Fruit fly (Drosophila melanogaster) whole organism, wandering third instar larva: ENCODE measurements around the gene RhoGAP5A.

ENCODE experiments used
- Abd-B ChIP-seq: fragments of >200 bp; optimal IDR thresholded peaks from 2 replicates; lab custom pipeline; 2017; ENCODE audit warnings: missing biosample characterization, missing genetic modification characterization
- CG32264 ChIP-seq: fragments of 200-800 bp; sonication (Bioruptor generic); optimal IDR thresholded peaks from 2 replicates; lab custom pipeline; 2016; ENCODE audit warnings: missing biosample characterization, missing genetic modification characterization
- CG9705 ChIP-seq: fragments of 200-800 bp; sonication (Bioruptor generic); optimal IDR thresholded peaks from 2 replicates; lab custom pipeline; 2018; ENCODE audit warnings: missing biosample characterization, mild to moderate bottlenecking, missing genetic modification characterization
- CrebA ChIP-seq: fragments of 200-800 bp; sonication (Bioruptor generic); optimal IDR thresholded peaks from 2 replicates; lab custom pipeline; 2016; ENCODE audit warnings: missing biosample characterization, mild to moderate bottlenecking, missing genetic modification characterization, borderline replicate concordance
- Dfd ChIP-seq: fragments of >200 bp; optimal IDR thresholded peaks from 2 replicates; lab custom pipeline; 2017; ENCODE audit warnings: missing biosample characterization, missing genetic modification characterization
- Dif ChIP-seq: fragments of 200-275, 200-300 bp; sonication (Bioruptor generic); optimal IDR thresholded peaks from 2 replicates; lab custom pipeline; 2018; ENCODE audit warnings: missing biosample characterization, missing genetic modification characterization; ENCODE audit not compliant: partially characterized antibody
- HLH106 ChIP-seq: fragments of 200-800 bp; optimal IDR thresholded peaks from 3 replicates; lab custom pipeline; 2019; ENCODE audit warnings: missing biosample characterization, mild to moderate bottlenecking, missing genetic modification characterization, moderate library complexity
- Hnf4 ChIP-seq: fragments of 200-800 bp; sonication (Bioruptor generic); optimal IDR thresholded peaks from 2 replicates; lab custom pipeline; 2016; ENCODE audit warnings: missing biosample characterization, mild to moderate bottlenecking, missing genetic modification characterization
- Hr83 ChIP-seq: fragments of 200-300 bp; sonication (Bioruptor generic); optimal IDR thresholded peaks from 2 replicates; lab custom pipeline; 2016; ENCODE audit warnings: missing biosample characterization, mild to moderate bottlenecking, missing genetic modification characterization, moderate library complexity; ENCODE audit not compliant: poor library complexity, severe bottlenecking
- Jra ChIP-seq: sonication (Bioruptor generic); optimal IDR thresholded peaks from 2 replicates; lab custom pipeline; 2016; ENCODE audit warnings: missing biosample characterization, missing genetic modification characterization
- Myc ChIP-seq: fragments of >200 bp; optimal IDR thresholded peaks from 2 replicates; lab custom pipeline; 2017
- OdsH ChIP-seq: fragments of 200-800 bp; sonication (Bioruptor generic); optimal IDR thresholded peaks from 2 replicates; lab custom pipeline; 2016; ENCODE audit warnings: missing biosample characterization, mild to moderate bottlenecking, missing genetic modification characterization
- Rel ChIP-seq, 2 experiments: fragments of 200-800 bp; sonication (Bioruptor generic) in 1 of 2; optimal IDR thresholded peaks; 2 replicates in 1 of 2; 3 replicates in 1 of 2; lab custom pipeline; 2016 to 2019; ENCODE audit warnings: mild to moderate bottlenecking in 2 of 2, missing biosample characterization in 2 of 2, missing genetic modification characterization in 2 of 2, moderate library complexity in 1 of 2
- Vsx2 ChIP-seq: fragments of 200-300, 225-300 bp; sonication (Bioruptor generic); optimal IDR thresholded peaks from 2 replicates; lab custom pipeline; 2018; ENCODE audit warnings: missing biosample characterization, missing genetic modification characterization; ENCODE audit not compliant: partially characterized antibody
- br ChIP-seq: fragments of 200-800 bp; sonication (Bioruptor generic); optimal IDR thresholded peaks from 2 replicates; lab custom pipeline; 2016; ENCODE audit warnings: missing biosample characterization, missing genetic modification characterization
- brk ChIP-seq: fragments of 200-800 bp; sonication (Bioruptor generic); optimal IDR thresholded peaks from 2 replicates; lab custom pipeline; 2016; ENCODE audit warnings: missing biosample characterization, mild to moderate bottlenecking, missing genetic modification characterization
- dl ChIP-seq, 2 experiments: fragments of 175-275, 200-275 bp in 1 of 2; fragments of 200-275 bp in 1 of 2; sonication (Bioruptor generic); optimal IDR thresholded peaks; lab custom pipeline; 2018; ENCODE audit warnings: mild to moderate bottlenecking in 2 of 2, missing biosample characterization in 2 of 2, missing genetic modification characterization in 2 of 2, moderate library complexity in 2 of 2; ENCODE audit not compliant: partially characterized antibody in 2 of 2, insufficient read depth in 1 of 2
- dmrt93B ChIP-seq: fragments of 200-800 bp; sonication (Bioruptor generic); optimal IDR thresholded peaks from 2 replicates; lab custom pipeline; 2018; ENCODE audit warnings: missing biosample characterization, mild to moderate bottlenecking, missing genetic modification characterization
- dsf ChIP-seq: sonication (Bioruptor generic); optimal IDR thresholded peaks from 2 replicates; lab custom pipeline; 2016; ENCODE audit warnings: missing biosample characterization, missing genetic modification characterization, borderline replicate concordance
- foxo ChIP-seq, 2 experiments: fragments of 200-800 bp; sonication (Bioruptor generic); optimal IDR thresholded peaks; 2 replicates in 1 of 2; 3 replicates in 1 of 2; lab custom pipeline; 2016 to 2017; ENCODE audit warnings: missing biosample characterization in 2 of 2, missing genetic modification characterization in 2 of 2
- fru ChIP-seq: fragments of 200-800 bp; sonication (Bioruptor generic); optimal IDR thresholded peaks from 3 replicates; lab custom pipeline; 2016; ENCODE audit warnings: missing biosample characterization, mild to moderate bottlenecking, missing genetic modification characterization
- h ChIP-seq: fragments of 200-800 bp; sonication (Bioruptor generic); optimal IDR thresholded peaks from 3 replicates; lab custom pipeline; 2016; ENCODE audit warnings: missing biosample characterization, mild to moderate bottlenecking, missing genetic modification characterization
- jim ChIP-seq: fragments of 175-275, 200-325 bp; sonication (Bioruptor generic); optimal IDR thresholded peaks from 2 replicates; lab custom pipeline; 2016; ENCODE audit warnings: missing biosample characterization, mild to moderate bottlenecking, missing genetic modification characterization
- lola ChIP-seq: fragments of >200 bp; optimal IDR thresholded peaks from 2 replicates; lab custom pipeline; 2017; ENCODE audit warnings: missing biosample characterization, missing genetic modification characterization
- pan ChIP-seq: fragments of >200 bp; optimal IDR thresholded peaks from 2 replicates; lab custom pipeline; 2017
- psq ChIP-seq: fragments of 200-800 bp; sonication (Bioruptor generic); optimal IDR thresholded peaks from 3 replicates; lab custom pipeline; 2017; ENCODE audit warnings: missing biosample characterization, mild to moderate bottlenecking, missing genetic modification characterization, moderate library complexity
- sage ChIP-seq: fragments of 200-800 bp; sonication (Bioruptor generic); optimal IDR thresholded peaks from 2 replicates; lab custom pipeline; 2016; ENCODE audit warnings: missing biosample characterization, mild to moderate bottlenecking, missing genetic modification characterization
- sv ChIP-seq: fragments of 200-800 bp; sonication (Bioruptor generic); optimal IDR thresholded peaks from 3 replicates; lab custom pipeline; 2016; ENCODE audit warnings: missing biosample characterization, missing genetic modification characterization
- tai ChIP-seq: sonication (Bioruptor generic); optimal IDR thresholded peaks from 2 replicates; lab custom pipeline; 2016; ENCODE audit warnings: missing biosample characterization, missing genetic modification characterization
- woc ChIP-seq: sonication (Bioruptor generic); optimal IDR thresholded peaks from 2 replicates; lab custom pipeline; 2016; ENCODE audit warnings: missing biosample characterization, mild to moderate bottlenecking, missing genetic modification characterization

Gene RhoGAP5A

DNA sequence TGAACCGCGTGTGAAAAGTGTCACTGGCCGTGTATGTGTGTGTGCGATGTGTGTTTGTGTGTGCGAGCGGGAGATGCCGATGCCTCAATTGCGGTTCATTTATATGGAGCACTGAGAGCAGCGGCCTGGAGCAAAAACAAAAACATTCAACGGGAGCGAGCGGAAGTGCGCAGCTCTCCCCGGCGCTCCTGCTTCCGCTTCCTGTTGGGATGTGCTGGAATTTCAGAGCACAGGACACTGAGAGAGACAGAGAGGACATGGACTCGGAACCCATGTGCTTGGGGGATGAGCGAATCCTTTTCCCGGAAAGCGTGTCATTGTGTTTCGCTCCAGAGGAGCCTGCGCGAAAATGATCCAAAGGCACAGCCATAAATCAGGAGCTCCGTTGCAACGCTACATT lies 45.6 kb upstream of the RhoGAP5A start:
- TF ChIP-seq Rel (GFP tag; optimal IDR thresholded peaks at IDR 0.05; lab: Kevin White, UChicago) (no peak), Rel (tag; optimal IDR thresholded peaks at IDR 0.05; lab: Kevin White, UChicago) (no peak), psq (GFP tag; lab: Kevin White, UChicago) (no peak), Dif (no peak), Vsx2 (GFP tag; lab: Kevin White, UChicago) (no peak), tai (GFP tag; lab: Kevin White, UChicago) (no peak), Abd-B (no peak), Hnf4 (GFP tag; lab: Kevin White, UChicago) (no peak), CG32264 (GFP tag; lab: Kevin White, UChicago) (no peak), Jra (GFP tag; lab: Kevin White, UChicago) (no peak), HLH106 (no peak), dl (GFP tag; optimal IDR thresholded peaks at IDR 0.05; lab: Kevin White, UChicago; ENCODE audit: insufficient read depth in 1 of 2, partially characterized antibody in 2 of 2) (no peak), pan (lab: Kevin White, UChicago) (no peak), br (GFP tag; lab: Kevin White, UChicago) (no peak), dmrt93B (GFP tag; lab: Kevin White, UChicago) (no peak), woc (no peak), OdsH (GFP tag; lab: Kevin White, UChicago) (no peak), sv (GFP tag; lab: Kevin White, UChicago) (no peak), CrebA (GFP tag; lab: Kevin White, UChicago) (no peak), sage (no peak)

dm6 chrX:5662761-5663160 lies 44.2 kb upstream of the RhoGAP5A start, which contains the start of gene OtopLc:
OtopLc (minus strand) TSS chrX:5662861.
- TF ChIP-seq lola (GFP tag; lab: Kevin White, UChicago) = no peak
- TF ChIP-seq dmrt93B (GFP tag; lab: Kevin White, UChicago) = no peak
- TF ChIP-seq sage = no peak
- TF ChIP-seq Rel (GFP tag; optimal IDR thresholded peaks at IDR 0.05; lab: Kevin White, UChicago) = no peak
- TF ChIP-seq Rel (tag; optimal IDR thresholded peaks at IDR 0.05; lab: Kevin White, UChicago) = no peak
- TF ChIP-seq foxo (GFP tag; optimal IDR thresholded peaks at IDR 0.05; lab: Kevin White, UChicago) = no peak
- TF ChIP-seq HLH106 = no peak
- no peak for TF ChIP-seq h (GFP tag; lab: Kevin White, UChicago)
- TF ChIP-seq Abd-B = no peak
- TF ChIP-seq Hr83 (GFP tag; lab: Kevin White, UChicago) = no peak
- TF ChIP-seq CG9705 (GFP tag; lab: Kevin White, UChicago) = no peak

dm6 chrX:5661971-5662370 lies 43.4 kb upstream of the RhoGAP5A start:
- TF ChIP-seq dsf (GFP tag; lab: Kevin White, UChicago) (no peak), h (GFP tag; lab: Kevin White, UChicago) (no peak), sage (no peak)

dm6 chrX:5649998-5650397 lies 31.4 kb upstream of the RhoGAP5A start:
- TF ChIP-seq Dfd (GFP tag; lab: Kevin White, UChicago) (peak; percentile 70), dmrt93B (GFP tag; lab: Kevin White, UChicago) (no peak), fru (GFP tag; lab: Kevin White, UChicago) (no peak)
- TF ChIP-seq, all 38 proteins: peak for 1

DNA sequence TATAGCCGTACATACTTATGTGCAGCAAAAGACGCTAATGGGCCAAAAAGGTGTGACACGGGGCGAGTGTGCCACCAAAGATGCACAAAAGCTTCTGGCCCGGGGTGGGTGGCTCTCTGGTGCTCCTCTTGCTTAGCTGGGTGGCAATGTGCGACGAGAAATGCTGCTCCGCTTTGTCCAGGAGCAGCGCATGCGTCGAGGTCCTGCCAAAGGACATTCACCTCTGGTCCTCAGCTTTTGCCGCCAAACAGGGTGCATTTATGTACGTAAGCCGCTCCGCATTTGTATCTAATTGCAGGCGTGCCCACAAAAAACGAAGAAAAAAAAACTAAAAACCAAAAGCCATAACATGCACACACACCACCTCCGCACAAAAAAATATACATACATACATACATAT lies 30.8 kb upstream of the RhoGAP5A start:
- TF ChIP-seq jim (GFP tag; lab: Kevin White, UChicago) = no peak
- no peak for TF ChIP-seq dmrt93B (GFP tag; lab: Kevin White, UChicago)
- TF ChIP-seq woc = no peak
- TF ChIP-seq psq (GFP tag; lab: Kevin White, UChicago) = no peak
- TF ChIP-seq tai (GFP tag; lab: Kevin White, UChicago) = no peak
- TF ChIP-seq Myc (lab: Kevin White, UChicago) = no peak
- TF ChIP-seq CG9705 (GFP tag; lab: Kevin White, UChicago) = no peak
- TF ChIP-seq pan (lab: Kevin White, UChicago) = no peak
- TF ChIP-seq sage = no peak
- TF ChIP-seq CG32264 (GFP tag; lab: Kevin White, UChicago) = no peak
- TF ChIP-seq brk (GFP tag; lab: Kevin White, UChicago) = no peak
- no peak for TF ChIP-seq Dfd (GFP tag; lab: Kevin White, UChicago)
- TF ChIP-seq foxo (GFP tag; optimal IDR thresholded peaks at IDR 0.05; lab: Kevin White, UChicago) = no peak
